Fruit fly (Drosophila melanogaster) whole organism, prepupa: ENCODE measurements around the gene CG10013.
A peak's percentile ranks its signal among the peaks of the same experiment; 100 is the strongest.

Experiments used
- Blimp-1 ChIP-seq: fragments of 200-800 bp; sonication (Bioruptor generic); optimal IDR thresholded peaks from 3 replicates; lab custom pipeline; 2017; ENCODE audit warnings: missing biosample characterization, missing genetic modification characterization, mild to moderate bottlenecking, moderate library complexity, missing genetic modification reagents
- CG10669 ChIP-seq: fragments of 200-800 bp; sonication (Bioruptor generic); optimal IDR thresholded peaks from 3 replicates; lab custom pipeline; 2018; ENCODE audit warnings: missing biosample characterization, mild to moderate bottlenecking, missing genetic modification characterization, moderate library complexity
- CG11294 ChIP-seq: fragments of 200-800 bp; sonication (Bioruptor generic); IDR thresholded peaks from 2 replicates; pipeline ENCODE4 v1.3.6; 2022; ENCODE audit warnings: missing biosample characterization, missing genetic modification characterization
- CG11762 ChIP-seq: fragments of 200-800 bp; sonication (Bioruptor generic); optimal IDR thresholded peaks from 3 replicates; lab custom pipeline; 2016; ENCODE audit warnings: missing biosample characterization, missing genetic modification characterization; ENCODE audit not compliant: insufficient read depth
- CG11902 ChIP-seq: fragments of 200-800 bp; sonication (Bioruptor generic); optimal IDR thresholded peaks from 3 replicates; lab custom pipeline; 2016; ENCODE audit warnings: missing biosample characterization, missing genetic modification characterization
- CG3032 ChIP-seq: fragments of 200-800 bp; optimal IDR thresholded peaks from 2 replicates; lab custom pipeline; 2019; ENCODE audit warnings: missing biosample characterization, mild to moderate bottlenecking, missing genetic modification characterization, moderate library complexity
- CG31627 ChIP-seq: fragments of 200-800 bp; sonication (Bioruptor generic); optimal IDR thresholded peaks from 3 replicates; lab custom pipeline; 2016; ENCODE audit warnings: missing biosample characterization, missing genetic modification characterization
- CG32006 ChIP-seq: fragments of 200-800 bp; sonication (Bioruptor generic); optimal IDR thresholded peaks from 3 replicates; lab custom pipeline; 2017; ENCODE audit warnings: missing biosample characterization, mild to moderate bottlenecking, missing genetic modification characterization
- CG34406 ChIP-seq: fragments of 200-800 bp; sonication (Bioruptor generic); optimal IDR thresholded peaks from 3 replicates; lab custom pipeline; 2016; ENCODE audit warnings: missing biosample characterization, missing genetic modification characterization
- CG4318 ChIP-seq: fragments of 200-800 bp; sonication (Bioruptor generic); optimal IDR thresholded peaks from 3 replicates; lab custom pipeline; 2017; ENCODE audit warnings: missing biosample characterization, mild to moderate bottlenecking, missing genetic modification characterization
- CG6276 ChIP-seq: fragments of 200-800 bp; sonication (Bioruptor generic); optimal IDR thresholded peaks from 2 replicates; lab custom pipeline; 2017; ENCODE audit warnings: missing biosample characterization, mild to moderate bottlenecking, missing genetic modification characterization
- CG6792 ChIP-seq: fragments of 200-800 bp; sonication (Bioruptor generic); optimal IDR thresholded peaks from 3 replicates; lab custom pipeline; 2016; ENCODE audit warnings: missing biosample characterization, missing genetic modification characterization
- CG8319 ChIP-seq: fragments of 200-800 bp; sonication (Bioruptor generic); optimal IDR thresholded peaks from 3 replicates; lab custom pipeline; 2016; ENCODE audit warnings: missing biosample characterization, missing genetic modification characterization
- CG8632 ChIP-seq: fragments of 200-800 bp; sonication (Bioruptor generic); optimal IDR thresholded peaks from 3 replicates; lab custom pipeline; 2016; ENCODE audit warnings: missing biosample characterization, missing genetic modification characterization
- CG9139 ChIP-seq: fragments of 200-800 bp; sonication (Bioruptor generic); optimal IDR thresholded peaks from 3 replicates; lab custom pipeline; 2017; ENCODE audit warnings: missing biosample characterization, mild to moderate bottlenecking, missing genetic modification characterization
- Eip75B ChIP-seq: fragments of 200-800 bp; sonication (Bioruptor generic); optimal IDR thresholded peaks from 3 replicates; lab custom pipeline; 2016; ENCODE audit warnings: missing biosample characterization, missing genetic modification characterization
- Eip78C ChIP-seq: fragments of 200-800 bp; sonication (Bioruptor generic); peaks from one replicate; lab custom pipeline; 2016; ENCODE audit warnings: missing biosample characterization, missing genetic modification characterization
- Ets21C ChIP-seq: fragments of 200-800 bp; sonication (Bioruptor generic); optimal IDR thresholded peaks from 3 replicates; lab custom pipeline; 2016; ENCODE audit warnings: missing biosample characterization, missing genetic modification characterization
- Ets96B ChIP-seq: fragments of 200-800 bp; optimal IDR thresholded peaks from 2 replicates; lab custom pipeline; 2019; ENCODE audit warnings: missing biosample characterization, mild to moderate bottlenecking, missing genetic modification characterization, moderate library complexity
- Hr38 ChIP-seq: sonication (Bioruptor generic); optimal IDR thresholded peaks from 2 replicates; lab custom pipeline; 2016; ENCODE audit warnings: missing biosample characterization, missing genetic modification characterization
- Hr39 ChIP-seq: fragments of 200-800 bp; sonication (Bioruptor generic); optimal IDR thresholded peaks from 2 replicates; lab custom pipeline; 2016; ENCODE audit warnings: missing biosample characterization, missing genetic modification characterization
- OdsH ChIP-seq: fragments of 200-800 bp; sonication (Bioruptor generic); optimal IDR thresholded peaks from 3 replicates; lab custom pipeline; 2016; ENCODE audit warnings: missing biosample characterization, missing genetic modification characterization
- Smox ChIP-seq: fragments of 200-800 bp; sonication (Bioruptor generic); optimal IDR thresholded peaks from 3 replicates; lab custom pipeline; 2016; ENCODE audit warnings: missing biosample characterization, missing genetic modification characterization
- Sox15 ChIP-seq: fragments of 200-800 bp; sonication (Bioruptor generic); optimal IDR thresholded peaks from 3 replicates; lab custom pipeline; 2016; ENCODE audit warnings: missing biosample characterization, missing genetic modification characterization
- achi ChIP-seq: fragments of 200-800 bp; sonication (Bioruptor generic); optimal IDR thresholded peaks from 3 replicates; lab custom pipeline; 2016; ENCODE audit warnings: missing biosample characterization, missing genetic modification characterization
- cyc ChIP-seq: fragments of 200-800 bp; sonication (Bioruptor generic); optimal IDR thresholded peaks from 3 replicates; lab custom pipeline; 2016; ENCODE audit warnings: missing biosample characterization, missing genetic modification characterization
- dac ChIP-seq: fragments of 200-800 bp; sonication (Bioruptor generic); optimal IDR thresholded peaks from 2 replicates; lab custom pipeline; 2017; ENCODE audit warnings: missing biosample characterization, mild to moderate bottlenecking, missing genetic modification characterization
- dsx ChIP-seq: fragments of 200-800 bp; optimal IDR thresholded peaks from 3 replicates; lab custom pipeline; 2019; ENCODE audit warnings: missing biosample characterization, mild to moderate bottlenecking, missing genetic modification characterization, moderate library complexity; ENCODE audit not compliant: poor library complexity, severe bottlenecking
- eg ChIP-seq: fragments of 200-800 bp; sonication (Bioruptor generic); IDR thresholded peaks from 3 replicates; pipeline ENCODE4 v1.3.6; 2022; ENCODE audit warnings: missing biosample characterization, missing genetic modification characterization
- esn ChIP-seq: fragments of 200-800 bp; sonication (Bioruptor generic); optimal IDR thresholded peaks from 2 replicates; lab custom pipeline; 2016; ENCODE audit warnings: missing biosample characterization, mild to moderate bottlenecking, missing genetic modification characterization, moderate library complexity
- lz ChIP-seq: fragments of 200-800 bp; sonication (Bioruptor generic); optimal IDR thresholded peaks from 3 replicates; lab custom pipeline; 2016; ENCODE audit warnings: missing biosample characterization, missing genetic modification characterization
- net ChIP-seq: fragments of 200-800 bp; sonication (Bioruptor generic); optimal IDR thresholded peaks from 3 replicates; lab custom pipeline; 2016; ENCODE audit warnings: missing biosample characterization, missing genetic modification characterization
- pdm3 ChIP-seq: fragments of 200-800 bp; sonication (Bioruptor generic); optimal IDR thresholded peaks from 3 replicates; lab custom pipeline; 2016; ENCODE audit warnings: missing biosample characterization, missing genetic modification characterization
- salr ChIP-seq, 2 experiments: fragments of 200-800 bp; sonication (Bioruptor generic); optimal IDR thresholded peaks; 3 replicates each; lab custom pipeline; 2016 to 2018; ENCODE audit warnings: missing biosample characterization in 2 of 2, missing genetic modification characterization in 2 of 2, mild to moderate bottlenecking in 1 of 2
- svp ChIP-seq: fragments of 200-800 bp; sonication (Bioruptor generic); peaks from one replicate; lab custom pipeline; 2016; ENCODE audit warnings: missing biosample characterization, missing genetic modification characterization
- topi ChIP-seq: fragments of 200-800 bp; sonication (Bioruptor generic); optimal IDR thresholded peaks from 3 replicates; lab custom pipeline; 2016; ENCODE audit warnings: missing biosample characterization, missing genetic modification characterization
- vri ChIP-seq: fragments of 200-800 bp; sonication (Bioruptor generic); optimal IDR thresholded peaks from 3 replicates; lab custom pipeline; 2016; ENCODE audit warnings: missing biosample characterization, mild to moderate bottlenecking, missing genetic modification characterization

Gene CG10013

DNA sequence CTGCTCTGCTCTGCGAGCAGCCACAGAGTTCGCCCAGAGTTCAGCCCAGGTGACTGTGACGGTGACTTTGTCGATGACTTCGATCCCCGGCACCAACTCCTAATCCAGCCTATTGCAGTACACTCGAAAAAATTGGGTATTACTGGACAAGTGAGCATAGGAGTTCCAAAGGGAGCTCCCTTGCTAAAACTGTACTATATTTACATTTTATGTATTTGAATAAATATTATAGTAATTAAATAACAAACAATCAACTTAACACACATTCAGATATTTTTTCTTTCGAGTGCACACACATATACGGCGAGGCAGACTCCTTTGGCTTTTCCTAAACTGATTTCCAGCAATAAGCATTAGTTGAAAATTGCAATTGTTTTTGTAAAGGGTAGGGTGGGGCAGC lies 7.9 kb upstream of the CG10013 start (continued):
- no peak for TF ChIP-seq dsx (GFP tag; lab: Kevin White, UChicago)
- TF ChIP-seq CG4318 (GFP tag; lab: Kevin White, UChicago), result peak; percentile 29
- no peak for TF ChIP-seq CG34406 (GFP tag; lab: Kevin White, UChicago)
- TF ChIP-seq eg (GFP tag; lab: Robert Waterston, UW), result peak; percentile 56; the same call in 1 of the 3 replicates
- peak; percentile 55 for TF ChIP-seq CG6276
- TF ChIP-seq vri, result no peak
- peak; percentile 35 for TF ChIP-seq achi (GFP tag; lab: Kevin White, UChicago)
- peak; percentile 25 for TF ChIP-seq OdsH (GFP tag; lab: Kevin White, UChicago)
- TF ChIP-seq CG8632 (GFP tag; lab: Kevin White, UChicago), result no peak
- TF ChIP-seq svp (GFP tag; lab: Kevin White, UChicago), result peak; percentile 63
- peak; percentile 54 for TF ChIP-seq Eip78C
- TF ChIP-seq pdm3, result no peak
- no peak for TF ChIP-seq CG10669
- no peak for TF ChIP-seq CG11902
- TF ChIP-seq CG3032 (tag; lab: Kevin White, UChicago), result no peak
- no peak for TF ChIP-seq Sox15
- peak; percentile 13 for TF ChIP-seq Ets96B (tag; lab: Kevin White, UChicago)
- no peak for TF ChIP-seq CG8319
- no peak for TF ChIP-seq Hr38 (GFP tag; lab: Kevin White, UChicago)
- peak; percentile 9 for TF ChIP-seq dac (GFP tag; lab: Kevin White, UChicago)
- TF ChIP-seq Hr39, result no peak
- no peak for TF ChIP-seq CG11294 (GFP tag; lab: Robert Waterston, UW)
- TF ChIP-seq, all 60 proteins: peak for 19

DNA sequence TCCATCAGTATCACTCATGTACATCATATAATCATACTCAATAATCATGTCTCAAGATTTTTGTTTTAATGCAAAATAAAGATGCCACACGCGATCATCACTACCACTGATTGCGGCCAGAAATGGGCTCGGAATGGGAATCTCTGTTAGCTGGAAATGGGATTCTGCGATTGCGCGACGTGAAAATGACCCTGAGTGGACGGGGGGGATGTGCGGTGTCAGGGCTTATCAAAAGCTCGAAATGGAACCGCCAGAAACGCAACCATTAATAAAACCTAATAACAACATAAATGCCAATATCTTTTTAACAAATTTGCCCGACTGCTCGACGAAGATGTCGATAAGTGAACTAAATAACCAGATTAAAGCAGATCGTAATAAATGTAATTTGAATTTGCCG lies 6.9 kb upstream of the CG10013 start:
- no peak for TF ChIP-seq CG6276
- TF ChIP-seq svp (GFP tag; lab: Kevin White, UChicago), result peak; percentile 93
- no peak for TF ChIP-seq CG11294 (GFP tag; lab: Robert Waterston, UW)
- TF ChIP-seq CG4318 (GFP tag; lab: Kevin White, UChicago), result no peak
- no peak for TF ChIP-seq Eip75B (GFP tag; lab: Kevin White, UChicago)

DNA sequence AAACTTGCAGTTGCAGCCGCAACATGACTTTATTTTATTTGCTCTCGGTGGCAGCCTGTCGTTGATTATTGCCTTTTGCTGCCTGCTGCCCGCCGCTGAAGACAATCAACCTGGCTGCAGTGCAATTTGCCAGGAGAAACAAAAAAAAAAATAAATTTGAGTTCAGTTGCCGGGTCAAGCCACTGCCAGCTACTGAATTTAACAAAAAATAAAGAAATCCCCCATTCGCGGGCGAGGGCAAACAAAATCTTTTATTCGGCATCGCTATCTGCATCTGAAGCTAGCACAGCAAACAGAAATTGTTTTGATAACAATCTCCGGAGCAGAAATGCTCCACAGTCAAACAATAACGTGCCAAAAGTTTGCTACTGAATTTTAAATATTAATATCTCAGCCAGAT lies 6.0 kb upstream of the CG10013 start:
- TF ChIP-seq svp (GFP tag; lab: Kevin White, UChicago) (peak; percentile 99), Hr39 (no peak)

DNA sequence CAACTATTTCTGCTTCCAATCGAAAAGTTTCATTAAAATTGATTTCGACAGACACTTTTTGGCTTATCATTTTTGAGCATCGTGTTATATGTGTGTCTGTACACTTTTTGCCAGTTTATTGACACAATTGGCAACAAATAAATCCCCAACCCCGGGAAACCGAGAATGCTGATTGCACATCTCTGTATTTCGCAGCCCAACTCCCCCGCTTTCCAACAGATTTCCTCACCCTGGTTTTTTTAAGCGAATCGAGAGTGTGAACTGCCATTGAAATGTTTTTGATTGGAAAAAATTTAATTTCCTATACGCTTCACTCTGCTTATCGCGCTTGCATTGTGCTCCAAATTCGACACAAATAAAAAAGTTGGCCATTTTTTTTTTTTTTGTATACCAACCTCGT lies 3.5 kb downstream of the CG10013 start:
- TF ChIP-seq svp (GFP tag; lab: Kevin White, UChicago) (peak; percentile 82), esn (GFP tag; lab: Kevin White, UChicago) (no peak)
- TF ChIP-seq, all 60 proteins: peak for 1

DNA sequence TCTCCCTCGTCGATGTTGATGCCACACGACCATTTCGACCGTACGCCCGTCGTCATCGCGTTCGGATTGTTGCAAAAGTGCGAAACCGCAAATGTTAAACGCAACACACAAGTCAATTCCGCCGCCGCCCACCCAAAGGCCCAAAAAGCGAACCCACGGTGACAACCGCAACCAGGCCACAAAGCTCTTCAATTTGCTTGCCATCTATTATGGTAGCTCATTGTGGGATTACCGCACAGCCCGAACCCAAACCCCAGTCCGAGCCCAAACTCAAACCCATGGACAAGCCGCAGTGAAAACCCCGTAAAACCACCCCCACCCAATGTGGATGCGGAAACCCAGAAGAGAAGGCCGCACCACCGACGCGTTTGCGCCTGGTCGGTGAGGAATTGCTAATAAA lies 6.5 kb downstream of the CG10013 start:
- TF ChIP-seq svp (GFP tag; lab: Kevin White, UChicago) (no peak), CG6792 (GFP tag; lab: Kevin White, UChicago) (no peak)

DNA sequence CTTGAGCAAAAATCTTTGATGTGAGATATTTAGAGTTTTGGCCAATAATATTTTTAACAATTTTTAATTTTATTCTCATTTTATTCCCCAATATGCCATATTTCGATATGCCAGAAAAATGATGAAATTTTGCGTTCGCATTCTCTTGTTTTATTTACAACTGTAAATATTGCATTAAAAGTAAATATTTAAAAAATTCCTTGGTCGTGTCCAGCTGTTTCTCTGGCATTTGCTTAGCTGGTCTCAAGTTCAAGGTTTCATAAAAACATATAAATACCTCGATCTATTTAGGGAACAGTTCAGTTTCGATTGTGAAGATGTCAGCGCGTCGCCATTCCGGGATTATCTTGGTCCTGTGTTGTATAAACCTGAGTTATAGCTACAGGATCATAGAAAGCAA lies 18.1 kb downstream of the CG10013 start, which contains the start of gene Sgsf:
Sgsf (plus strand) TSS at position 301 of the 400 bp plus-strand sequence.
- TF ChIP-seq achi (GFP tag; lab: Kevin White, UChicago) (no peak), vri (peak; percentile 30)

DNA sequence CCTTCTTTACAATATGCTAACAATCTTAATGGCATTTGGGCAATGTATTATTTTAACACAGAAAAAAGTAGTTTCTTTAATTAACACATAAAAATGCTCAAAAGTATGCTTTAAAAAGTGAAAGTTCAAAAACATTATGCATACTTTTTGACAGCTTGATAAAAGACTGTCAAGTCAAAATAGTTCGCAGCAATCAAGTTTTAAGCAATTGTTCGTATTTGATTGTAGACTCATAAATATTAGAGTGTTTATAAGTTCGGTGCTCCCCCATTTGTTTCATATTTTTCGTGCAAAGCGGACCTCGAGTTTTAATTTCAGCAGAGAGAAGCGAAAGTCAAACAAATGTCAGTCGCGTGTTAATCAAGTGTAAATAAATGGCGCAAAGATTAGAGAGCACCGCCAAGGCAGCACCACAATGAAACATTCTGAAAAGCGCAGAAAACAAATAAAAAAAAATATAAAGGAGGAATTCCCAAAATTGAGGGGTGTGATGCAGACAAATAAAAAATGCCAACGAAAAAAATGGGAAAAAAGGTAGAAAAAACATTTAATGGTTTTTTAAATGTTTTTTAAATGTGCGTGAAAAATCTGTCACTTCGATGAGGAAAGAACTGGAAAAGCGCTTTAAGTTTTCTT lies 21.7 kb downstream of the CG10013 start:
- TF ChIP-seq CG11902, result no peak
- peak; percentile 36 for TF ChIP-seq Ets21C (GFP tag; lab: Kevin White, UChicago)
- TF ChIP-seq Smox (GFP tag; lab: Kevin White, UChicago), result peak; percentile 18
- TF ChIP-seq svp (GFP tag; lab: Kevin White, UChicago), result peak; percentile 85
- no peak for TF ChIP-seq eg (GFP tag; lab: Robert Waterston, UW)
- no peak for TF ChIP-seq CG9139
- no peak for TF ChIP-seq OdsH (GFP tag; lab: Kevin White, UChicago)
- peak; percentile 45 for TF ChIP-seq topi (GFP tag; lab: Kevin White, UChicago)
- peak; percentile 15 for TF ChIP-seq Blimp-1 (GFP tag; lab: Kevin White, UChicago)
- no peak for TF ChIP-seq CG10669
- peak; percentile 51 for TF ChIP-seq esn (GFP tag; lab: Kevin White, UChicago)
- no peak for TF ChIP-seq salr (GFP tag; optimal IDR thresholded peaks at IDR 0.05; lab: Kevin White, UChicago)
- TF ChIP-seq Eip75B (GFP tag; lab: Kevin White, UChicago), result no peak
- no peak for TF ChIP-seq CG11762 (GFP tag; lab: Kevin White, UChicago)
- TF ChIP-seq CG8632 (GFP tag; lab: Kevin White, UChicago), result no peak
- no peak for TF ChIP-seq net (GFP tag; lab: Kevin White, UChicago)
- TF ChIP-seq Eip78C, result peak; percentile 68
- no peak for TF ChIP-seq pdm3
- TF ChIP-seq cyc (GFP tag; lab: Kevin White, UChicago), result peak; percentile 30
- TF ChIP-seq CG31627 (GFP tag; lab: Kevin White, UChicago), result peak; percentile 49
- no peak for TF ChIP-seq achi (GFP tag; lab: Kevin White, UChicago)
- TF ChIP-seq Hr39, result peak; percentile 50
- peak; percentile 24 for TF ChIP-seq lz (GFP tag; lab: Kevin White, UChicago)
- TF ChIP-seq CG34406 (GFP tag; lab: Kevin White, UChicago), result no peak
- no peak for TF ChIP-seq CG32006 (GFP tag; lab: Kevin White, UChicago)
